In genomic region chr3L:7854752-7855454, dm6 we compare ENCODE assay signal across 1 fruit fly cellular context.
A peak's percentile ranks its signal among the peaks of the same experiment; 100 is the strongest.
TF ChIP-seq lines count a peak whose summit lies in the region.

No protein-coding gene starts in this region.

TF ChIP-seq in whole organism, embryonic, 481 proteins besides CTCF, POLR2A, EP300 and RAD21 (continued from another document and continues in another):
- TF ChIP-seq Hr78 (GFP tag; optimal IDR thresholded peaks at IDR 0.05; lab: Kevin White, UChicago) = peak in 1 of 2 experiments; percentile 99
- peak; percentile 8 to 30 for TF ChIP-seq bsh (GFP tag; optimal IDR thresholded peaks at IDR 0.05; lab: Kevin White, UChicago)
- peak in 1 of 2 experiments; percentile 28 for TF ChIP-seq eve (GFP tag; optimal IDR thresholded peaks at IDR 0.05; lab: Kevin White, UChicago)
- no peak for TF ChIP-seq ham (GFP tag; IDR thresholded peaks at IDR 0.05; lab: Robert Waterston, UW)
- no peak for TF ChIP-seq BEAF-32 (GFP tag; optimal IDR thresholded peaks at IDR 0.05; lab: Kevin White, UChicago)
- no peak for TF ChIP-seq Xbp1 (GFP tag; optimal IDR thresholded peaks at IDR 0.05; lab: Kevin White, UChicago)
- TF ChIP-seq gce (GFP tag; IDR thresholded peaks at IDR 0.05; lab: Robert Waterston, UW) = peak; percentile 82; the same call in 2 of the 3 replicates
- no peak for TF ChIP-seq MBD-R2 (GFP tag; IDR thresholded peaks at IDR 0.05; lab: Robert Waterston, UW)
- peak; percentile 37 for TF ChIP-seq lilli (GFP tag; optimal IDR thresholded peaks at IDR 0.05; lab: Kevin White, UChicago)
- peak; percentile 88 for TF ChIP-seq CG31365 (tag; optimal IDR thresholded peaks at IDR 0.05; lab: Kevin White, UChicago)
- TF ChIP-seq gcm2 (GFP tag; optimal IDR thresholded peaks at IDR 0.05; lab: Kevin White, UChicago) = no peak
- TF ChIP-seq trh (GFP tag; optimal IDR thresholded peaks at IDR 0.05; lab: Kevin White, UChicago) = no peak
- no peak for TF ChIP-seq CG11093 (GFP tag; IDR thresholded peaks at IDR 0.05; lab: Robert Waterston, UW)
- TF ChIP-seq ERR (GFP tag; optimal IDR thresholded peaks at IDR 0.05; lab: Kevin White, UChicago) = peak; percentile 36
- peak; percentile 4 for TF ChIP-seq lbe (GFP tag; optimal IDR thresholded peaks at IDR 0.05; lab: Kevin White, UChicago)
- TF ChIP-seq CG4730 (GFP tag; IDR thresholded peaks at IDR 0.05; lab: Robert Waterston, UW) = no peak
- peak; percentile 62 for TF ChIP-seq PHDP (tag; optimal IDR thresholded peaks at IDR 0.05; lab: Kevin White, UChicago)
- TF ChIP-seq CG1792 (GFP tag; optimal IDR thresholded peaks at IDR 0.05; lab: Kevin White, UChicago) = no peak
- TF ChIP-seq ase (GFP tag; IDR thresholded peaks at IDR 0.05; lab: Robert Waterston, UW) = no peak
- no peak for TF ChIP-seq Optix (GFP tag; IDR thresholded peaks at IDR 0.05; lab: Robert Waterston, UW)
- 0 out of 2 replicates have a peak, but pooled peaks have one; percentile 11 for TF ChIP-seq CG9932 (GFP tag; IDR thresholded peaks at IDR 0.05; lab: Robert Waterston, UW)
- TF ChIP-seq Chrac-16 (GFP tag; optimal IDR thresholded peaks at IDR 0.05; lab: Kevin White, UChicago) = no peak
- TF ChIP-seq Dll (GFP tag; IDR thresholded peaks at IDR 0.05; lab: Robert Waterston, UW; ENCODE audit: partially characterized antibody) = no peak
- TF ChIP-seq scrt (GFP tag; optimal IDR thresholded peaks at IDR 0.05; lab: Kevin White, UChicago) = peak; percentile 69
- TF ChIP-seq CG3281 (GFP tag; optimal IDR thresholded peaks at IDR 0.05; lab: Kevin White, UChicago) = peak; percentile 85
- TF ChIP-seq CG8359 (GFP tag; optimal IDR thresholded peaks at IDR 0.05; lab: Kevin White, UChicago; ENCODE audit: borderline replicate concordance) = peak; percentile 76
- no peak for TF ChIP-seq gsb (GFP tag; IDR thresholded peaks at IDR 0.05; lab: Robert Waterston, UW)
- TF ChIP-seq CG6654 (GFP tag; optimal IDR thresholded peaks at IDR 0.05; lab: Kevin White, UChicago) = no peak
- TF ChIP-seq CG4360 (GFP tag; IDR thresholded peaks at IDR 0.05; lab: Robert Waterston, UW) = no peak
- 0 out of 3 replicates have a peak, but pooled peaks have one; percentile 60 for TF ChIP-seq CG11456 (GFP tag; IDR thresholded peaks at IDR 0.05; lab: Robert Waterston, UW)
- TF ChIP-seq CG17361 (GFP tag; IDR thresholded peaks at IDR 0.05; lab: Robert Waterston, UW) = peak; percentile 46; the same call in 1 of the 3 replicates
- TF ChIP-seq z (GFP tag; IDR thresholded peaks at IDR 0.05; lab: Robert Waterston, UW) = peak; percentile 58; the same call in 1 of the 3 replicates
- TF ChIP-seq CG11723 (GFP tag; optimal IDR thresholded peaks at IDR 0.05; lab: Kevin White, UChicago) = peak; percentile 75
- TF ChIP-seq CG8944 (GFP tag; optimal IDR thresholded peaks at IDR 0.05; lab: Kevin White, UChicago) = no peak
- peak; percentile 96 for TF ChIP-seq CG6765 (GFP tag; optimal IDR thresholded peaks at IDR 0.05; lab: Kevin White, UChicago)
- 0 out of 3 replicates have a peak, but pooled peaks have one; percentile 9 for TF ChIP-seq HLH4C (GFP tag; IDR thresholded peaks at IDR 0.05; lab: Robert Waterston, UW; ENCODE audit: partially characterized antibody)
- peak; percentile 69 for TF ChIP-seq NfI (GFP tag; optimal IDR thresholded peaks at IDR 0.05; lab: Kevin White, UChicago)
- TF ChIP-seq CG8765 (GFP tag; IDR thresholded peaks at IDR 0.05; lab: Robert Waterston, UW) = no peak
- no peak for TF ChIP-seq tx (GFP tag; optimal IDR thresholded peaks at IDR 0.05; lab: Kevin White, UChicago)
- peak; percentile 36 for TF ChIP-seq CG9797 (GFP tag; optimal IDR thresholded peaks at IDR 0.05; lab: Kevin White, UChicago)
- peak; percentile 14 for TF ChIP-seq Sox102F (GFP tag; optimal IDR thresholded peaks at IDR 0.05; lab: Kevin White, UChicago)
- no peak for TF ChIP-seq CG8089 (GFP tag; optimal IDR thresholded peaks at IDR 0.05; lab: Kevin White, UChicago)
- TF ChIP-seq CG42726 (GFP tag; IDR thresholded peaks at IDR 0.05; lab: Robert Waterston, UW; ENCODE audit: partially characterized antibody) = no peak
- peak; percentile 9 for TF ChIP-seq CG3163 (GFP tag; optimal IDR thresholded peaks at IDR 0.05; lab: Kevin White, UChicago)
- TF ChIP-seq HHEX (GFP tag; optimal IDR thresholded peaks at IDR 0.05; lab: Kevin White, UChicago) = peak; percentile 91
- TF ChIP-seq CG2202 (tag; optimal IDR thresholded peaks at IDR 0.05; lab: Kevin White, UChicago) = peak; percentile 52
- TF ChIP-seq CG3065 (GFP tag; optimal IDR thresholded peaks at IDR 0.05; lab: Kevin White, UChicago) = no peak
- TF ChIP-seq hkb (optimal IDR thresholded peaks at IDR 0.05; lab: Kevin White, UChicago) = no peak
- TF ChIP-seq hkb (GFP tag; IDR thresholded peaks at IDR 0.05; lab: Robert Waterston, UW) = peak; percentile 80
- TF ChIP-seq ato (GFP tag; IDR thresholded peaks at IDR 0.05; lab: Robert Waterston, UW; ENCODE audit: partially characterized antibody) = no peak
- no peak for TF ChIP-seq maf-S (GFP tag; optimal IDR thresholded peaks at IDR 0.05; lab: Kevin White, UChicago)
- peak; percentile 64 for TF ChIP-seq CG2678 (tag; optimal IDR thresholded peaks at IDR 0.05; lab: Kevin White, UChicago)
- TF ChIP-seq Doc2 (GFP tag; IDR thresholded peaks at IDR 0.05; lab: Robert Waterston, UW) = no peak
- no peak for TF ChIP-seq emc (GFP tag; optimal IDR thresholded peaks at IDR 0.05; lab: Kevin White, UChicago)
- peak; percentile 36 for TF ChIP-seq CG7839 (tag; optimal IDR thresholded peaks at IDR 0.05; lab: Kevin White, UChicago)
- TF ChIP-seq zfh1 (GFP tag; IDR thresholded peaks at IDR 0.05; lab: Robert Waterston, UW) = no peak
- peak; percentile 65; the same call in 1 of the 2 replicates for TF ChIP-seq stc (GFP tag; IDR thresholded peaks at IDR 0.05; lab: Robert Waterston, UW)
- TF ChIP-seq Dp (GFP tag; optimal IDR thresholded peaks at IDR 0.05; lab: Kevin White, UChicago) = no peak
- peak; percentile 53; the same call in 1 of the 3 replicates for TF ChIP-seq Dbx (GFP tag; IDR thresholded peaks at IDR 0.05; lab: Robert Waterston, UW)
- TF ChIP-seq Doc3 (GFP tag; IDR thresholded peaks at IDR 0.05; lab: Robert Waterston, UW; ENCODE audit: partially characterized antibody) = no peak
- TF ChIP-seq CG4707 (GFP tag; optimal IDR thresholded peaks at IDR 0.05; lab: Kevin White, UChicago) = peak; percentile 92
- no peak for TF ChIP-seq fd3F (GFP tag; optimal IDR thresholded peaks at IDR 0.05; lab: Kevin White, UChicago)
- TF ChIP-seq CG6683 (GFP tag; optimal IDR thresholded peaks at IDR 0.05; lab: Kevin White, UChicago) = peak; percentile 59
- peak; percentile 43 for TF ChIP-seq run (tag; optimal IDR thresholded peaks at IDR 0.05; lab: Kevin White, UChicago)
- TF ChIP-seq CG32772 (GFP tag; IDR thresholded peaks at IDR 0.05; lab: Robert Waterston, UW) = no peak
- peak; percentile 30 for TF ChIP-seq Side (GFP tag; optimal IDR thresholded peaks at IDR 0.05; lab: Kevin White, UChicago)
- TF ChIP-seq zen2 (GFP tag; IDR thresholded peaks at IDR 0.05; lab: Robert Waterston, UW; ENCODE audit: partially characterized antibody) = no peak
- TF ChIP-seq sim (GFP tag; IDR thresholded peaks at IDR 0.05; lab: Robert Waterston, UW) = no peak
- TF ChIP-seq pb (GFP tag; optimal IDR thresholded peaks at IDR 0.05; lab: Kevin White, UChicago) = no peak
- peak; percentile 95 for TF ChIP-seq CG13296 (GFP tag; optimal IDR thresholded peaks at IDR 0.05; lab: Kevin White, UChicago)
- TF ChIP-seq ara (GFP tag; IDR thresholded peaks at IDR 0.05; lab: Robert Waterston, UW) = 0 out of 2 replicates have a peak, but pooled peaks have one; percentile 24
- no peak for TF ChIP-seq CG16863 (GFP tag; optimal IDR thresholded peaks at IDR 0.05; lab: Kevin White, UChicago)
- no peak for TF ChIP-seq CG9876 (GFP tag; optimal IDR thresholded peaks at IDR 0.05; lab: Kevin White, UChicago)
- peak; percentile 85 for TF ChIP-seq nom (GFP tag; optimal IDR thresholded peaks at IDR 0.05; lab: Kevin White, UChicago)
- TF ChIP-seq vfl (GFP tag; optimal IDR thresholded peaks at IDR 0.05; lab: Kevin White, UChicago) = no peak
- TF ChIP-seq CG13775 (GFP tag; optimal IDR thresholded peaks at IDR 0.05; lab: Kevin White, UChicago) = no peak
- TF ChIP-seq Hey (tag; optimal IDR thresholded peaks at IDR 0.05; lab: Kevin White, UChicago) = peak; percentile 64
- no peak for TF ChIP-seq Six4 (GFP tag; optimal IDR thresholded peaks at IDR 0.05; lab: Kevin White, UChicago)
- TF ChIP-seq Trl (optimal IDR thresholded peaks at IDR 0.05; lab: Kevin White, UChicago) = peak; percentile 92 to 93
- peak; percentile 9 for TF ChIP-seq Trl (GFP tag; optimal IDR thresholded peaks at IDR 0.05; lab: Kevin White, UChicago)
- no peak for TF ChIP-seq CG6175 (GFP tag; IDR thresholded peaks at IDR 0.05; lab: Robert Waterston, UW)
- TF ChIP-seq MTF-1 (GFP tag; optimal IDR thresholded peaks at IDR 0.05; lab: Kevin White, UChicago; ENCODE audit: borderline replicate concordance) = peak; percentile 94
- TF ChIP-seq CG9437 (GFP tag; optimal IDR thresholded peaks at IDR 0.05; lab: Kevin White, UChicago) = peak; percentile 46
- TF ChIP-seq yki (optimal IDR thresholded peaks at IDR 0.05; lab: Kevin White, UChicago) = peak; percentile 76
- 0 out of 2 replicates have a peak, but pooled peaks have one; percentile 29 for TF ChIP-seq sens-2 (GFP tag; IDR thresholded peaks at IDR 0.05; lab: Robert Waterston, UW)
- no peak for TF ChIP-seq CG10366 (GFP tag; IDR thresholded peaks at IDR 0.05; lab: Robert Waterston, UW)
- TF ChIP-seq CG7556 (GFP tag; optimal IDR thresholded peaks at IDR 0.05; lab: Kevin White, UChicago) = peak; percentile 10
- TF ChIP-seq eyg (GFP tag; optimal IDR thresholded peaks at IDR 0.05; lab: Kevin White, UChicago) = no peak
- no peak for TF ChIP-seq Rx (GFP tag; IDR thresholded peaks at IDR 0.05; lab: Robert Waterston, UW)
- no peak for TF ChIP-seq sc (optimal IDR thresholded peaks at IDR 0.05; lab: Kevin White, UChicago)
- no peak for TF ChIP-seq sc (GFP tag; optimal IDR thresholded peaks at IDR 0.05; lab: Kevin White, UChicago)
- TF ChIP-seq crol (GFP tag; IDR thresholded peaks at IDR 0.05; lab: Robert Waterston, UW) = peak; percentile 62
- TF ChIP-seq Jarid2 (GFP tag; optimal IDR thresholded peaks at IDR 0.05; lab: Kevin White, UChicago) = peak; percentile 63
- TF ChIP-seq Hr51 (GFP tag; optimal IDR thresholded peaks at IDR 0.05; lab: Kevin White, UChicago) = peak in 1 of 2 experiments; percentile 28
- no peak for TF ChIP-seq prd (optimal IDR thresholded peaks at IDR 0.05; lab: Kevin White, UChicago)
- TF ChIP-seq prd (GFP tag; IDR thresholded peaks at IDR 0.05; lab: Robert Waterston, UW) = no peak
- no peak for TF ChIP-seq peb (GFP tag; IDR thresholded peaks at IDR 0.05; lab: Robert Waterston, UW)
- TF ChIP-seq CG33213 (GFP tag; optimal IDR thresholded peaks at IDR 0.05; lab: Kevin White, UChicago) = peak; percentile 34
- TF ChIP-seq gem (tag; optimal IDR thresholded peaks at IDR 0.05; lab: Kevin White, UChicago) = peak; percentile 38
- TF ChIP-seq knrl (GFP tag; IDR thresholded peaks at IDR 0.05; lab: Robert Waterston, UW; ENCODE audit: partially characterized antibody) = no peak
- no peak for TF ChIP-seq luna (GFP tag; optimal IDR thresholded peaks at IDR 0.05; lab: Kevin White, UChicago)
- no peak for TF ChIP-seq croc (GFP tag; conservative IDR thresholded peaks at IDR 0.05; lab: Robert Waterston, UW)
- peak; percentile 54 for TF ChIP-seq CG10274 (GFP tag; optimal IDR thresholded peaks at IDR 0.05; lab: Kevin White, UChicago)
- no peak for TF ChIP-seq pzg (GFP tag; optimal IDR thresholded peaks at IDR 0.05; lab: Kevin White, UChicago)
- no peak for TF ChIP-seq Myb (GFP tag; optimal IDR thresholded peaks at IDR 0.05; lab: Kevin White, UChicago)
- no peak for TF ChIP-seq nmo (GFP tag; optimal IDR thresholded peaks at IDR 0.05; lab: Kevin White, UChicago)
- TF ChIP-seq dysf (GFP tag; IDR thresholded peaks at IDR 0.05; lab: Robert Waterston, UW) = no peak; the same call in 2 of the 3 replicates
- TF ChIP-seq btn (GFP tag; optimal IDR thresholded peaks at IDR 0.05; lab: Kevin White, UChicago) = peak; percentile 48
- TF ChIP-seq Neu2 (GFP tag; optimal IDR thresholded peaks at IDR 0.05; lab: Kevin White, UChicago; ENCODE audit: borderline replicate concordance) = no peak
- peak in 1 of 2 experiments; percentile 57 for TF ChIP-seq crp (GFP tag; optimal IDR thresholded peaks at IDR 0.05; lab: Kevin White, UChicago)
- no peak for TF ChIP-seq D (optimal IDR thresholded peaks at IDR 0.05; lab: Kevin White, UChicago)
- peak; percentile 69 for TF ChIP-seq D (GFP tag; optimal IDR thresholded peaks at IDR 0.05; lab: Kevin White, UChicago)
- peak; percentile 69 for TF ChIP-seq CG10267 (tag; optimal IDR thresholded peaks at IDR 0.05; lab: Kevin White, UChicago)
- TF ChIP-seq CG9215 (GFP tag; IDR thresholded peaks at IDR 0.05; lab: Robert Waterston, UW) = no peak
- peak; percentile 95 for TF ChIP-seq mirr (GFP tag; optimal IDR thresholded peaks at IDR 0.05; lab: Kevin White, UChicago)
- no peak for TF ChIP-seq gfzf (GFP tag; optimal IDR thresholded peaks at IDR 0.05; lab: Kevin White, UChicago)
- peak; percentile 95 for TF ChIP-seq CG34376 (GFP tag; optimal IDR thresholded peaks at IDR 0.05; lab: Kevin White, UChicago)
- TF ChIP-seq Lhr (GFP tag; optimal IDR thresholded peaks at IDR 0.05; lab: Kevin White, UChicago) = peak; percentile 8
- no peak for TF ChIP-seq jing (GFP tag; optimal IDR thresholded peaks at IDR 0.05; lab: Kevin White, UChicago)
- TF ChIP-seq CG4328 (GFP tag; optimal IDR thresholded peaks at IDR 0.05; lab: Kevin White, UChicago) = peak; percentile 85
- no peak for TF ChIP-seq CG2889 (GFP tag; IDR thresholded peaks at IDR 0.05; lab: Robert Waterston, UW)
- TF ChIP-seq exex (tag; optimal IDR thresholded peaks at IDR 0.05; lab: Kevin White, UChicago) = peak; percentile 61
- no peak for TF ChIP-seq CHES-1-like (GFP tag; optimal IDR thresholded peaks at IDR 0.05; lab: Kevin White, UChicago)
- peak; percentile 51 for TF ChIP-seq schlank (tag; optimal IDR thresholded peaks at IDR 0.05; lab: Kevin White, UChicago)
- peak; percentile 25 for TF ChIP-seq sd (tag; optimal IDR thresholded peaks at IDR 0.05; lab: Kevin White, UChicago)
- TF ChIP-seq Poxn (GFP tag; IDR thresholded peaks at IDR 0.05; lab: Robert Waterston, UW) = no peak
- no peak for TF ChIP-seq CG4854 (GFP tag; optimal IDR thresholded peaks at IDR 0.05; lab: Kevin White, UChicago)
- peak; percentile 77 for TF ChIP-seq Sox100B (GFP tag; optimal IDR thresholded peaks at IDR 0.05; lab: Kevin White, UChicago)
- no peak for TF ChIP-seq Usf (GFP tag; optimal IDR thresholded peaks at IDR 0.05; lab: Kevin White, UChicago)
- no peak for TF ChIP-seq H15 (GFP tag; IDR thresholded peaks at IDR 0.05; lab: Robert Waterston, UW)
- TF ChIP-seq CG12391 (tag; optimal IDR thresholded peaks at IDR 0.05; lab: Kevin White, UChicago) = peak; percentile 28
- TF ChIP-seq CG9727 (GFP tag; optimal IDR thresholded peaks at IDR 0.05; lab: Kevin White, UChicago) = peak; percentile 45
